Fruit fly (Drosophila melanogaster) whole organism, prepupa: ENCODE data around the gene Gmd.

Experiments used
- CG10669 ChIP-seq: fragments of 200-800 bp; sonication (Bioruptor generic); optimal IDR thresholded peaks from 3 replicates; lab custom pipeline; 2018; ENCODE audit warnings: missing biosample characterization, mild to moderate bottlenecking, missing genetic modification characterization, moderate library complexity
- CG16779 ChIP-seq: fragments of 200-800 bp; sonication (Bioruptor generic); optimal IDR thresholded peaks from 3 replicates; lab custom pipeline; 2017; ENCODE audit warnings: missing biosample characterization, mild to moderate bottlenecking, missing genetic modification characterization
- CG3919 ChIP-seq: fragments of 200-800 bp; sonication (Bioruptor generic); optimal IDR thresholded peaks from 3 replicates; lab custom pipeline; 2016; ENCODE audit warnings: missing biosample characterization, missing genetic modification characterization
- CG6854 ChIP-seq: fragments of 200-800 bp; sonication (Bioruptor generic); optimal IDR thresholded peaks from 2 replicates; lab custom pipeline; 2017; ENCODE audit warnings: missing biosample characterization, mild to moderate bottlenecking, missing genetic modification characterization
- CG8319 ChIP-seq: fragments of 200-800 bp; sonication (Bioruptor generic); optimal IDR thresholded peaks from 3 replicates; lab custom pipeline; 2016; ENCODE audit warnings: missing biosample characterization, missing genetic modification characterization
- CG9139 ChIP-seq: fragments of 200-800 bp; sonication (Bioruptor generic); optimal IDR thresholded peaks from 3 replicates; lab custom pipeline; 2017; ENCODE audit warnings: missing biosample characterization, mild to moderate bottlenecking, missing genetic modification characterization
- Ets21C ChIP-seq: fragments of 200-800 bp; sonication (Bioruptor generic); optimal IDR thresholded peaks from 3 replicates; lab custom pipeline; 2016; ENCODE audit warnings: missing biosample characterization, missing genetic modification characterization
- Ets96B ChIP-seq: fragments of 200-800 bp; optimal IDR thresholded peaks from 2 replicates; lab custom pipeline; 2019; ENCODE audit warnings: missing biosample characterization, mild to moderate bottlenecking, missing genetic modification characterization, moderate library complexity
- Hr39 ChIP-seq: fragments of 200-800 bp; sonication (Bioruptor generic); optimal IDR thresholded peaks from 2 replicates; lab custom pipeline; 2016; ENCODE audit warnings: missing biosample characterization, missing genetic modification characterization
- Met ChIP-seq: fragments of 200-800 bp; sonication (Bioruptor generic); optimal IDR thresholded peaks from 3 replicates; lab custom pipeline; 2016; ENCODE audit warnings: missing biosample characterization, missing genetic modification characterization
- dac ChIP-seq: fragments of 200-800 bp; sonication (Bioruptor generic); optimal IDR thresholded peaks from 2 replicates; lab custom pipeline; 2017; ENCODE audit warnings: missing biosample characterization, mild to moderate bottlenecking, missing genetic modification characterization
- fd59A ChIP-seq: fragments of 200-800 bp; sonication (Bioruptor generic); optimal IDR thresholded peaks from 2 replicates; lab custom pipeline; 2017; ENCODE audit warnings: missing biosample characterization, mild to moderate bottlenecking, missing genetic modification characterization, missing genetic modification reagents
- spab ChIP-seq: fragments of 200-800 bp; sonication (Bioruptor generic); optimal IDR thresholded peaks from 2 replicates; lab custom pipeline; 2017; ENCODE audit warnings: missing biosample characterization, mild to moderate bottlenecking, missing genetic modification characterization, missing genetic modification reagents

- TF ChIP-seq fd59A (GFP tag; lab: Kevin White, UChicago) (no peak), CG16779 (tag; lab: Kevin White, UChicago) (no peak), Hr39 (GFP tag; lab: Kevin White, UChicago) (no peak), CG10669 (GFP tag; lab: Kevin White, UChicago) (no peak), CG8319 (GFP tag; lab: Kevin White, UChicago) (no peak), spab (no peak), dac (GFP tag; lab: Kevin White, UChicago) (no peak), Ets21C (GFP tag; lab: Kevin White, UChicago) (no peak), Ets96B (tag; lab: Kevin White, UChicago) (no peak), CG9139 (GFP tag; lab: Kevin White, UChicago) (no peak), Met (GFP tag; lab: Kevin White, UChicago) (no peak), CG3919 (GFP tag; lab: Kevin White, UChicago) (no peak), CG6854 (GFP tag; lab: Kevin White, UChicago) (no peak)
Measured at dm6 chr2L:5020479-5020878, 43.7 kb upstream of the Gmd start.
